Worm (Caenorhabditis elegans) whole organism, L4 larva: ENCODE data around the gene ets-5.

ENCODE experiments used
- aly-2 ChIP-seq: sonication (generic microtip); optimal IDR thresholded peaks from 2 replicates; lab custom pipeline; 2018; ENCODE audit warnings: missing biosample characterization, missing genetic modification characterization
- lin-38 ChIP-seq: fragments of 200-800 bp; sonication (Bioruptor generic); IDR thresholded peaks from 2 replicates; pipeline ENCODE4 v1.3.6; 2022; ENCODE audit warnings: missing genetic modification reagents, missing genetic modification characterization, missing compliant biosample characterization
- set-16 ChIP-seq: fragments of 200-800 bp; sonication (Bioruptor generic); IDR thresholded peaks from 2 replicates; pipeline ENCODE4 v1.3.6; 2022; ENCODE audit warnings: missing genetic modification reagents, missing genetic modification characterization, missing compliant biosample characterization

DNA sequence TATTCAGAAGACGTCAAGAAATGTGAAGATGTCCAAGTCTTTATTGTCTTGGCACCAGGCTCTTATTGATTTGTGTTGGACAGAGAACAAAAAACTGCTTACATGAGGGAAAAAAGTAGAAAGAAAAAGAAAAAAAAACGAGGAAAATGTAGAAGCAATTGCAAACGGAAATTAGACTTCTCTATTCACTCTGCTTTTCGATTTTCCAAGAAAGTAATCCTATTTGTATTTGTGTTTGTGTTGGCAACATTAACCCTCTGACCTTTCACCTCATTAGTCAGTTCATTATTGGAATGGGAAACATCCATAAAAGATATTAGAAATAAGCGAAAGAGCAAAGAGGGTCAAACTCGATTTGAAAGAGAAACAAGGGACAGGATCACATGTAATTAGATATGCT is 52.6 kb downstream of the ets-5 start:
- TF ChIP-seq lin-38 (GFP tag; lab: Robert Waterston, UW) (no peak), aly-2 (tag; lab: Kevin White, UChicago) (no peak), set-16 (GFP tag; lab: Robert Waterston, UW) (no peak)
